Fruit fly (Drosophila melanogaster) whole organism, prepupa: ENCODE data around the gene CG5321.

Experiments used
- Blimp-1 ChIP-seq: fragments of 200-800 bp; sonication (Bioruptor generic); optimal IDR thresholded peaks from 3 replicates; lab custom pipeline; 2017; ENCODE audit warnings: missing biosample characterization, missing genetic modification characterization, mild to moderate bottlenecking, moderate library complexity, missing genetic modification reagents
- CG15336 ChIP-seq: fragments of 200-800 bp; sonication (Bioruptor generic); IDR thresholded peaks from 2 replicates; pipeline ENCODE4 v1.3.6; 2022; ENCODE audit warnings: missing biosample characterization, missing genetic modification characterization
- CG6792 ChIP-seq: fragments of 200-800 bp; sonication (Bioruptor generic); optimal IDR thresholded peaks from 3 replicates; lab custom pipeline; 2016; ENCODE audit warnings: missing biosample characterization, missing genetic modification characterization
- CG6808 ChIP-seq: fragments of 200-800 bp; sonication (Bioruptor generic); optimal IDR thresholded peaks from 3 replicates; lab custom pipeline; 2017; ENCODE audit warnings: missing biosample characterization, missing genetic modification characterization, mild to moderate bottlenecking, moderate library complexity, missing genetic modification reagents
- Gug ChIP-seq: fragments of 200-800 bp; sonication (Bioruptor generic); IDR thresholded peaks from 2 replicates; pipeline ENCODE4 v1.3.6; 2022; ENCODE audit warnings: missing biosample characterization, missing genetic modification characterization
- Met ChIP-seq: fragments of 200-800 bp; sonication (Bioruptor generic); optimal IDR thresholded peaks from 3 replicates; lab custom pipeline; 2016; ENCODE audit warnings: missing biosample characterization, missing genetic modification characterization
- Sox14 ChIP-seq: fragments of 200-800 bp; sonication (Bioruptor generic); optimal IDR thresholded peaks from 3 replicates; lab custom pipeline; 2016; ENCODE audit warnings: missing biosample characterization, missing genetic modification characterization
- net ChIP-seq: fragments of 200-800 bp; sonication (Bioruptor generic); optimal IDR thresholded peaks from 3 replicates; lab custom pipeline; 2016; ENCODE audit warnings: missing biosample characterization, missing genetic modification characterization

DNA sequence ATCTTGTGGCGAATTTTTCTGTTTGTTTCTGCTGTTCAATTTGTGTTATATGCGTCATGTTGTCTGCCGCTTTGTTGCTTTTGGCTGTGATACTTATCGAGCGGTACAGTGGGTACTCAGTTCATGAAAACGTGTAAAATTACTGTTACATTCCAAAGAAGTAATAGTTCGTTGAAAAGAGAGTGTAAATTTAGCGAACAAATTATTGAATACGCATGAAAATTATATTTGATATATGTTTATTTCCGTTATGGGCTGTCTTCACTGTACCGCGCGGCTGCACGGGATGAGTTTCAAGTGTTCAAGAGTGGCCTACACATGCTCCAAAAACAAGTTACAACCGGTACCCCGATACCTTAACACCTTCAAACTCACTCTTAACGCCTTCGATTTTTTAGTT is 9.7 kb downstream of the CG5321 start:
- peak; percentile 89 for TF ChIP-seq Met (GFP tag; lab: Kevin White, UChicago)
- TF ChIP-seq net (GFP tag; lab: Kevin White, UChicago) = peak; percentile 80
- peak; percentile 81 for TF ChIP-seq Sox14
- peak; percentile 63 for TF ChIP-seq CG6808 (GFP tag; lab: Kevin White, UChicago)
- TF ChIP-seq CG6792 (GFP tag; lab: Kevin White, UChicago) = peak; percentile 88
- peak; percentile 52 for TF ChIP-seq Blimp-1 (GFP tag; lab: Kevin White, UChicago)
- peak; percentile 89 for TF ChIP-seq CG15336 (GFP tag; lab: Robert Waterston, UW)
- TF ChIP-seq Gug (GFP tag; lab: Robert Waterston, UW) = peak; percentile 73
